Worm (Caenorhabditis elegans) whole organism, L1 larva: Measurements from ENCODE around the gene C50E3.11.

Experiments used
- ama-1 ChIP-seq: fragments of 150-350 bp; optimal IDR thresholded peaks from 2 replicates; lab custom pipeline; 2014
- ces-1 ChIP-seq: fragments of 150-350 bp; optimal IDR thresholded peaks from 2 replicates; lab custom pipeline; 2014; ENCODE audit warnings: missing biosample characterization, missing genetic modification reagents, missing genetic modification characterization
- dpl-1 ChIP-seq, 3 experiments: fragments of 150-350 bp in 2 of 3; sonication (generic microtip) in 1 of 3; optimal IDR thresholded peaks; 2 replicates each; lab custom pipeline; 2014 to 2017; ENCODE audit warnings: missing biosample characterization in 3 of 3, missing genetic modification characterization in 3 of 3, missing genetic modification reagents in 3 of 3
- elt-3 ChIP-seq, 6 experiments: fragments of 150-350 bp in 1 of 6; sonication (generic microtip); optimal IDR thresholded peaks; 2 replicates each; lab custom pipeline; 2017 to 2018; ENCODE audit warnings: missing biosample characterization in 6 of 6, missing genetic modification characterization in 6 of 6, inconsistent platforms in 1 of 6
- ets-5 ChIP-seq: fragments of 200-800 bp; sonication (Bioruptor generic); IDR thresholded peaks from 2 replicates; pipeline ENCODE4 v1.3.6; 2022; ENCODE audit warnings: missing genetic modification characterization, missing compliant biosample characterization
- lsy-2 ChIP-seq, 2 experiments: fragments of 150-350 bp; optimal IDR thresholded peaks; 2 replicates each; lab custom pipeline; 2014; ENCODE audit warnings: missing biosample characterization in 2 of 2, missing genetic modification characterization in 2 of 2
- nhr-85 ChIP-seq: sonication (generic microtip); peaks from one replicate; lab custom pipeline; 2016; ENCODE audit warnings: missing genetic modification characterization, inconsistent platforms, missing compliant biosample characterization
- pqm-1 ChIP-seq: sonication (generic microtip); optimal IDR thresholded peaks from 3 replicates; lab custom pipeline; 2017; ENCODE audit warnings: missing biosample characterization, missing genetic modification characterization

DNA sequence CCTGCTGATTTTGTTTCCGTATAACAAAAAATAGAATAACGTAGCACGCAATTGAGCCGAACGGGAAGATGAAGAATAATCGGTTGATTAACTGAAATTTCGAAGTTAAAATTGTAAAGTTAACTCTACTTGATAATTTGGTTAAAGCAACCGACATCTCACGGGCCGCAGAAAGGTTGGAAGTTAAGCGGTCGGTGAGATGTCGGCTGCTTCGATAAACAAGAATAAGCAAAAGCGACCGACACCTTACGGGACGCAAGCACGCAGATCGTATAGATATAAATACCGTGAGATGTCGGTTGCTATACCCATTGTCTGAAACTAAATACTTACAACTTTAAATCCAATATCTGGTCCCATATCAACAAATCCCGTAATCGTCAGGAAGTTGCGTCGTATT, 8.2 kb downstream of the C50E3.11 start:
- TF ChIP-seq lsy-2 (tag; optimal IDR thresholded peaks at IDR 0.05; lab: Kevin White, UChicago) (no peak), elt-3 (tag; optimal IDR thresholded peaks at IDR 0.05; lab: Kevin White, UChicago) (no peak), ces-1 (no peak), ama-1 (lab: Kevin White, UChicago) (no peak), ets-5 (no peak), pqm-1 (tag; lab: Kevin White, UChicago) (no peak), nhr-85 (tag; lab: Kevin White, UChicago) (no peak), dpl-1 (GFP tag; optimal IDR thresholded peaks at IDR 0.05; lab: Kevin White, UChicago) (no peak)
